Fruit fly (Drosophila melanogaster): ENCODE measurements around the gene CG3919.

Gene CG3919

DNA sequence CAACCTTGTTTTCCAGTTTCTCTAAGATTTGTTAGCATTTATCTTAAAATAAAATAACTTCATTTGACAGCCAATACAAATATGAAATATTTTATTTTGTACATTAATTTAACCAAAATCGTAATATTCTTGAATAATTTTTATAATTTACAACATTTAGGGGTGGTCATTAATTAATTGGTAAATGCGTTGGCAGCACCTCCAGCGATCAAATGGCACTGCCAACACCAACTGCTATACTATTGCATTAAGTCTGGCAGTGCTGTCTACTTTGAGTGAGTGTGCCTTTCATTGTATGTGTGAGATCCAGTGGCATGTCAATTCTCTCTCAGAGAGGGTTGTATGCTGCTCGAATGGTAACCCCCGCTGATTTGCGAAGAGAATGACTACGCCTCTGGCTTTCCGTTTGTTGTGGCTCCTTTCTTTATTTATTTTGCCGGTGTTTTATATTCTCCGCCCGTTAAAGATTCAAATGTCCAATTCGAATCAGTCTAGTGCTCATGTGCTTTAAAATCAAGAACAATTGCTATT lies at the start of gene CG3919 (continued):
- peak; percentile 54 for TF ChIP-seq pdm3 (GFP tag; optimal IDR thresholded peaks at IDR 0.05)
- TF ChIP-seq svp (GFP tag) = peak; percentile 85
- peak; percentile 77; the same call in 2 of the 3 replicates for TF ChIP-seq CG8119 (GFP tag; IDR thresholded peaks at IDR 0.05)
- TF ChIP-seq ss (GFP tag; optimal IDR thresholded peaks at IDR 0.05) = peak; percentile 64 to 65
- TF ChIP-seq net (GFP tag; optimal IDR thresholded peaks at IDR 0.05) = peak; percentile 66
- peak; percentile 27 for TF ChIP-seq spab (GFP tag; optimal IDR thresholded peaks at IDR 0.05)
- TF ChIP-seq Gug (GFP tag; IDR thresholded peaks at IDR 0.05) = peak; percentile 33; the same call in 1 of the 2 replicates
- TF ChIP-seq Blimp-1 (GFP tag; optimal IDR thresholded peaks at IDR 0.05) = peak; percentile 25

DNA sequence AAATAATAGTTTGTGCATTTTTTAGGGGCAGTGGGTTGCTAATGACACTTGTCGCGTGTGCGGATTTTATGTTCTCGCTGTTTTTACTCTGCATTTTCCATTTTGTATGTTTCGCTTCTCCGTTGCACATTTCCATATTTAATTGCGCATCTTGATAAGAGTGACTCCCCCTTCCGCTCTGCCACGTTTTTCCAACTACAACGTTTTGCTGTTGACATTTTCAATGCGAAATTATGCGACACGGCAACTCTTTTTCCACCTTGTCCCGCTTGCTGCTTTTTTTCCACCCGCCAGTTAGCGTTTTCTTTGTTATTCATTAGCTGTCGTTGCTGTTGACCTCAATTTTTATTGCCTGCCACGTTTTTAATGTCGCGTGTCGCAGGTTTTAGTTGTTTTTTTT lies 48.4 kb upstream of the CG3919 start:
- no peak for TF ChIP-seq CG15336 (GFP tag; IDR thresholded peaks at IDR 0.05)
- TF ChIP-seq Met (GFP tag; optimal IDR thresholded peaks at IDR 0.05) = no peak
- TF ChIP-seq CG1621 (tag; optimal IDR thresholded peaks at IDR 0.05) = no peak
- TF ChIP-seq CG16779 (tag; optimal IDR thresholded peaks at IDR 0.05) = no peak
- TF ChIP-seq ss (GFP tag; optimal IDR thresholded peaks at IDR 0.05) = peak in 1 of 2 experiments; percentile 31
- TF ChIP-seq CG11294 (GFP tag; IDR thresholded peaks at IDR 0.05) = no peak
- no peak for TF ChIP-seq CG7368 (GFP tag; optimal IDR thresholded peaks at IDR 0.05)

DNA sequence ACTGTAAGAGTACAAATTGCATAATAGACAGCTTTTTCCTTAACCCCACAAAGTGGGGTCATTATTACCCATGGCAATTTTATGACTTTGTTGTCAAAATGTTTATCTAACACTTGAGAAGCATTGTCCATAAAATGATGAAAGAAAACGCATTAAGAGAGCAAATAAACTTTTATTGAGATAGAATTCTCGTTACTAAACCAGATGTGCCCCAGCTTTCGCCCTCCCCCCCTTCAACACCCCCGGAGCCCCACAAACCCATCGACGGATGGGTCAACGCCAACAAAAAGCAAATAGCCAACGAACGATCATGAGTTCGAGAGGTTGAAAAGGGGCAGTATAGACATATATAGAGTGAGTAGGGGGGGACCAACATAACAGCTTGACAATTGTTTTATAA lies 47.8 kb upstream of the CG3919 start:
- TF ChIP-seq fkh (GFP tag; optimal IDR thresholded peaks at IDR 0.05) (peak; percentile 20), Gug (GFP tag; IDR thresholded peaks at IDR 0.05) (no peak)

DNA sequence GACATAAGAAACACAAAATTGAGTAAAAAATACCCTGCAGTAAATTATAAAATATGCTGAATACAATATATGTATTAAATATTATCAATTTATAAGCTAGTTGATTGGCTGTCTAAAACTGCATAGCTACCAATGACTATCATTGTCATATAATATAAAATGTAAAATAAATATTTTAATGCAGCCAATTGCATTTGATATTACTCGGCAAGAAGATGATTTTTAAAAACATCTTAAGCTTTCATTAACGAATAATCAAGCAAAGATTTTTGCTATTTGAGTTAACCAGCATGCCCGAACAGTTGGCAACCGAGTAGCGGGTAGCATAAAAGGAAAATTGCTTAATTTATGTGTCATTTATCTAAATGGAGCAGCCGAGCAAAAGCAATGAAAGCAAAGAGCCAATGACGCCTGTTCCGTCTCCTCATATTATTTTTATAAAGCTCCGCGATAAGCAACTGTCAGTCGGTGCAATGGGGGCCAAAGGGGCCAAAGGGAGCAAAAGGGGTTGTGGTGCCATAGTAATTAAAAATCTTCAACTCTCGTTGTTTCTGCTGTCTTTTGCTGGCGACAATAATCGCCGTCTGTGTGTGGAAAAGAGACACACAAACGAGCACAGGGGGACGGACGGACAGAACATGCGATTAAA lies 47.2 kb upstream of the CG3919 start:
- TF ChIP-seq vri (GFP tag; optimal IDR thresholded peaks at IDR 0.05) = no peak
- no peak for TF ChIP-seq CG9139 (GFP tag; optimal IDR thresholded peaks at IDR 0.05)
- peak; percentile 25 for TF ChIP-seq lz (GFP tag; optimal IDR thresholded peaks at IDR 0.05)
- TF ChIP-seq Ets96B (tag; optimal IDR thresholded peaks at IDR 0.05) = peak; percentile 67
- peak; percentile 54 for TF ChIP-seq Met (GFP tag; optimal IDR thresholded peaks at IDR 0.05)
- peak; percentile 47 for TF ChIP-seq fd59A (GFP tag; optimal IDR thresholded peaks at IDR 0.05)
- peak; percentile 81 for TF ChIP-seq svp (GFP tag)
- peak; percentile 53 for TF ChIP-seq CG11762 (GFP tag; optimal IDR thresholded peaks at IDR 0.05; ENCODE audit: insufficient read depth)
- peak; percentile 23 for TF ChIP-seq dsx (GFP tag; optimal IDR thresholded peaks at IDR 0.05; ENCODE audit: poor library complexity, severe bottlenecking)
- TF ChIP-seq Hr38 (GFP tag; optimal IDR thresholded peaks at IDR 0.05) = no peak
- peak; percentile 47; the same call in 1 of the 2 replicates for TF ChIP-seq Gug (GFP tag; IDR thresholded peaks at IDR 0.05)
- TF ChIP-seq dac (GFP tag; optimal IDR thresholded peaks at IDR 0.05) = no peak
- TF ChIP-seq Hr39 (GFP tag; optimal IDR thresholded peaks at IDR 0.05) = peak; percentile 30
- peak; percentile 22 for TF ChIP-seq cyc (GFP tag; optimal IDR thresholded peaks at IDR 0.05)
- peak in 1 of 2 experiments; percentile 54 for TF ChIP-seq salr (GFP tag; optimal IDR thresholded peaks at IDR 0.05)
- TF ChIP-seq Eip75B (GFP tag; optimal IDR thresholded peaks at IDR 0.05) = peak; percentile 14
- TF ChIP-seq CG6792 (GFP tag; optimal IDR thresholded peaks at IDR 0.05) = peak; percentile 44
- TF ChIP-seq Eip78C (GFP tag) = peak; percentile 90
- peak; percentile 48 for TF ChIP-seq spab (GFP tag; optimal IDR thresholded peaks at IDR 0.05)
- peak; percentile 13 to 39 for TF ChIP-seq ss (GFP tag; optimal IDR thresholded peaks at IDR 0.05)
- TF ChIP-seq achi (GFP tag; optimal IDR thresholded peaks at IDR 0.05) = peak; percentile 59
- peak; percentile 37 for TF ChIP-seq CG8319 (GFP tag; optimal IDR thresholded peaks at IDR 0.05)
- peak; percentile 17 for TF ChIP-seq Sox14 (GFP tag; optimal IDR thresholded peaks at IDR 0.05)
- TF ChIP-seq CG8119 (GFP tag; IDR thresholded peaks at IDR 0.05) = peak; percentile 77
- TF ChIP-seq CG11294 (GFP tag; IDR thresholded peaks at IDR 0.05) = no peak; the same call in 1 of the 2 replicates
- peak; percentile 32 for TF ChIP-seq CG31627 (GFP tag; optimal IDR thresholded peaks at IDR 0.05)
- peak; percentile 59 for TF ChIP-seq CG10669 (GFP tag; optimal IDR thresholded peaks at IDR 0.05)
- TF ChIP-seq Hr4 (GFP tag; optimal IDR thresholded peaks at IDR 0.05) = peak; percentile 54
- TF ChIP-seq CG11902 (GFP tag; optimal IDR thresholded peaks at IDR 0.05) = peak; percentile 27
- peak; percentile 49; the same call in 1 of the 3 replicates for TF ChIP-seq eg (GFP tag; IDR thresholded peaks at IDR 0.05)
- TF ChIP-seq Smox (GFP tag; optimal IDR thresholded peaks at IDR 0.05) = peak; percentile 16
- TF ChIP-seq CG15336 (GFP tag; IDR thresholded peaks at IDR 0.05) = peak; percentile 62
- TF ChIP-seq CG7368 (GFP tag; optimal IDR thresholded peaks at IDR 0.05) = peak; percentile 36
- TF ChIP-seq CG16779 (tag; optimal IDR thresholded peaks at IDR 0.05) = no peak
- peak; percentile 75 for TF ChIP-seq OdsH (GFP tag; optimal IDR thresholded peaks at IDR 0.05)
- peak; percentile 56 for TF ChIP-seq CG34406 (GFP tag; optimal IDR thresholded peaks at IDR 0.05)
- TF ChIP-seq CG6276 (GFP tag; optimal IDR thresholded peaks at IDR 0.05) = peak; percentile 47
